Fruit fly (Drosophila melanogaster) whole organism, embryonic: ENCODE data around the gene CG9270.

Source experiments
- Atf-2 ChIP-seq: fragments of 200-800 bp; sonication (Bioruptor generic); optimal IDR thresholded peaks from 2 replicates; lab custom pipeline; 2016; ENCODE audit warnings: missing biosample characterization, missing genetic modification characterization
- CG10959 ChIP-seq: fragments of 200-800 bp; sonication (Bioruptor generic); IDR thresholded peaks from 2 replicates; pipeline ENCODE4 v1.3.6; 2022; ENCODE audit warnings: missing biosample characterization, missing genetic modification characterization
- CG11247 ChIP-seq: fragments of 200-800 bp; sonication (Bioruptor generic); IDR thresholded peaks from 2 replicates; pipeline ENCODE4 v1.3.6; 2022; ENCODE audit warnings: missing biosample characterization, missing genetic modification characterization
- CG11723 ChIP-seq: fragments of 200-800 bp; sonication (Bioruptor generic); optimal IDR thresholded peaks from 2 replicates; lab custom pipeline; 2017; ENCODE audit warnings: missing biosample characterization, mild to moderate bottlenecking, missing genetic modification characterization
- CG13296 ChIP-seq: fragments of 200-800 bp; sonication (Bioruptor generic); optimal IDR thresholded peaks from 3 replicates; lab custom pipeline; 2018; ENCODE audit warnings: missing biosample characterization, mild to moderate bottlenecking, missing genetic modification characterization
- CG14050 ChIP-seq: fragments of 200-800 bp; sonication (Bioruptor generic); IDR thresholded peaks from 3 replicates; pipeline ENCODE4 v1.3.6; 2022; ENCODE audit warnings: missing biosample characterization, missing genetic modification characterization
- CG14667 ChIP-seq: fragments of 200-800 bp; sonication (Bioruptor generic); IDR thresholded peaks from 2 replicates; pipeline ENCODE4 v1.3.6; 2022; ENCODE audit warnings: missing biosample characterization, missing genetic modification characterization
- CG16815 ChIP-seq: fragments of 200-800 bp; sonication (Bioruptor generic); optimal IDR thresholded peaks from 3 replicates; lab custom pipeline; 2017; ENCODE audit warnings: missing biosample characterization, mild to moderate bottlenecking, missing genetic modification characterization
- CG1792 ChIP-seq: fragments of 200-800 bp; sonication (Bioruptor generic); optimal IDR thresholded peaks from 2 replicates; lab custom pipeline; 2016; ENCODE audit warnings: missing biosample characterization, missing genetic modification characterization
- CG2678 ChIP-seq: fragments of 200-800 bp; sonication (Bioruptor generic); optimal IDR thresholded peaks from 3 replicates; lab custom pipeline; 2019; ENCODE audit warnings: missing biosample characterization, mild to moderate bottlenecking, missing genetic modification characterization, moderate library complexity
- CG2712 ChIP-seq: fragments of 200-800 bp; optimal IDR thresholded peaks from 3 replicates; lab custom pipeline; 2019; ENCODE audit warnings: missing biosample characterization, mild to moderate bottlenecking, missing genetic modification characterization, moderate library complexity
- CG30403 ChIP-seq: fragments of 200-800 bp; sonication (Bioruptor generic); optimal IDR thresholded peaks from 3 replicates; lab custom pipeline; 2016; ENCODE audit warnings: missing biosample characterization, missing genetic modification characterization
- CG3065 ChIP-seq: fragments of 200-800 bp; sonication (Bioruptor generic); optimal IDR thresholded peaks from 2 replicates; lab custom pipeline; 2016; ENCODE audit warnings: missing biosample characterization, missing genetic modification characterization
- CG31224 ChIP-seq: fragments of 200-800 bp; sonication (Bioruptor generic); IDR thresholded peaks from 2 replicates; pipeline ENCODE4 v1.3.6; 2022; ENCODE audit warnings: missing biosample characterization, missing genetic modification characterization
- CG31388 ChIP-seq: fragments of 200-800 bp; sonication (Bioruptor generic); optimal IDR thresholded peaks from 2 replicates; lab custom pipeline; 2016; ENCODE audit warnings: missing biosample characterization, missing genetic modification characterization
- CG33213 ChIP-seq: fragments of 200-800 bp; sonication (Bioruptor generic); optimal IDR thresholded peaks from 3 replicates; lab custom pipeline; 2016; ENCODE audit warnings: missing biosample characterization, missing genetic modification characterization
- CG3995 ChIP-seq: fragments of 200-800 bp; sonication (Bioruptor generic); optimal IDR thresholded peaks from 3 replicates; lab custom pipeline; 2016; ENCODE audit warnings: missing biosample characterization, missing genetic modification characterization
- CG7556 ChIP-seq: fragments of 200-800 bp; sonication (Bioruptor generic); optimal IDR thresholded peaks from 2 replicates; lab custom pipeline; 2017; ENCODE audit warnings: missing biosample characterization, mild to moderate bottlenecking, missing genetic modification characterization
- CG7786 ChIP-seq: fragments of 200-800 bp; sonication (Bioruptor generic); optimal IDR thresholded peaks from 2 replicates; lab custom pipeline; 2016; ENCODE audit warnings: missing biosample characterization, missing genetic modification characterization
- CG7928 ChIP-seq: fragments of 200-800 bp; sonication (Bioruptor generic); optimal IDR thresholded peaks from 2 replicates; lab custom pipeline; 2017; ENCODE audit warnings: missing biosample characterization, mild to moderate bottlenecking, missing genetic modification characterization
- CG8290 ChIP-seq, 3 experiments: fragments of 200-800 bp; sonication (Bioruptor generic); optimal IDR thresholded peaks; 2 replicates each; lab custom pipeline; 2016 to 2019; ENCODE audit warnings: missing biosample characterization in 3 of 3, missing genetic modification characterization in 3 of 3, mild to moderate bottlenecking in 2 of 3, moderate library complexity in 1 of 3
- CG9215 ChIP-seq: fragments of 200-800 bp; sonication (Bioruptor generic); IDR thresholded peaks from 2 replicates; pipeline ENCODE4 v1.3.6; 2022; ENCODE audit warnings: missing biosample characterization, missing genetic modification characterization
- CG9797 ChIP-seq: fragments of 200-800 bp; sonication (Bioruptor generic); optimal IDR thresholded peaks from 3 replicates; lab custom pipeline; 2018; ENCODE audit warnings: missing biosample characterization, mild to moderate bottlenecking, missing genetic modification characterization
- CG9817 ChIP-seq: fragments of 200-800 bp; sonication (Bioruptor generic); optimal IDR thresholded peaks from 2 replicates; lab custom pipeline; 2018; ENCODE audit warnings: missing biosample characterization, mild to moderate bottlenecking, missing genetic modification characterization, moderate library complexity
- CG9876 ChIP-seq: fragments of 200-800 bp; sonication (Bioruptor generic); optimal IDR thresholded peaks from 2 replicates; lab custom pipeline; 2016; ENCODE audit warnings: missing biosample characterization, missing genetic modification characterization
- Dad ChIP-seq: fragments of 200-800 bp; sonication (Bioruptor generic); optimal IDR thresholded peaks from 3 replicates; lab custom pipeline; 2016; ENCODE audit warnings: missing biosample characterization, missing genetic modification characterization
- Dll ChIP-seq: fragments of 200-800 bp; sonication (Bioruptor generic); IDR thresholded peaks from 4 replicates; pipeline ENCODE4 v1.3.6; 2022; ENCODE audit warnings: missing biosample characterization, missing genetic modification characterization; ENCODE audit not compliant: partially characterized antibody
- Drgx ChIP-seq: fragments of 200-800 bp; sonication (Bioruptor generic); IDR thresholded peaks from 2 replicates; pipeline ENCODE4 v1.3.6; 2022; ENCODE audit warnings: missing biosample characterization, missing genetic modification characterization
- Hmr ChIP-seq: fragments of 200-800 bp; sonication (Bioruptor generic); optimal IDR thresholded peaks from 3 replicates; lab custom pipeline; 2017; ENCODE audit warnings: mild to moderate bottlenecking, missing biosample characterization, missing genetic modification reagents, missing genetic modification characterization
- Hr51 ChIP-seq, 2 experiments: fragments of 200-800 bp; sonication (Bioruptor generic); optimal IDR thresholded peaks; 2 replicates in 1 of 2; 3 replicates in 1 of 2; lab custom pipeline; 2016 to 2018; ENCODE audit warnings: missing biosample characterization in 2 of 2, missing genetic modification characterization in 2 of 2, mild to moderate bottlenecking in 1 of 2, moderate library complexity in 1 of 2
- Optix ChIP-seq: fragments of 200-800 bp; sonication (Bioruptor generic); IDR thresholded peaks from 3 replicates; pipeline ENCODE4 v1.3.6; 2022; ENCODE audit warnings: missing biosample characterization, missing genetic modification characterization
- Sin3A ChIP-seq: fragments of >200 bp; optimal IDR thresholded peaks from 2 replicates; lab custom pipeline; 2018
- TFAM ChIP-seq: fragments of 200-800 bp; sonication (Bioruptor generic); optimal IDR thresholded peaks from 2 replicates; lab custom pipeline; 2017; ENCODE audit warnings: missing biosample characterization, missing genetic modification characterization, inconsistent platforms
- Xbp1 ChIP-seq: fragments of 200-800 bp; sonication (Bioruptor generic); optimal IDR thresholded peaks from 3 replicates; lab custom pipeline; 2016; ENCODE audit warnings: missing biosample characterization, mild to moderate bottlenecking, missing genetic modification characterization
- bsh ChIP-seq, 2 experiments: fragments of 200-800 bp; sonication (Bioruptor generic); optimal IDR thresholded peaks; 2 replicates each; lab custom pipeline; 2017 to 2018; ENCODE audit warnings: mild to moderate bottlenecking in 2 of 2, missing biosample characterization in 2 of 2, missing genetic modification characterization in 2 of 2, moderate library complexity in 1 of 2
- dmrt11E ChIP-seq: fragments of 200-800 bp; sonication (Bioruptor generic); optimal IDR thresholded peaks from 3 replicates; lab custom pipeline; 2018; ENCODE audit warnings: missing biosample characterization, mild to moderate bottlenecking, missing genetic modification characterization, moderate library complexity
- dmrt99B ChIP-seq: fragments of 200-800 bp; sonication (Bioruptor generic); optimal IDR thresholded peaks from 2 replicates; lab custom pipeline; 2018; ENCODE audit warnings: missing biosample characterization, mild to moderate bottlenecking, missing genetic modification characterization, moderate library complexity
- dysf ChIP-seq: fragments of 200-800 bp; sonication (Bioruptor generic); IDR thresholded peaks from 3 replicates; pipeline ENCODE4 v1.3.6; 2022; ENCODE audit warnings: missing biosample characterization, missing genetic modification characterization
- esg ChIP-seq: fragments of 200-800 bp; sonication (Bioruptor generic); conservative IDR thresholded peaks from 2 replicates; pipeline ENCODE4 v1.3.6; 2022; ENCODE audit warnings: missing biosample characterization, missing genetic modification characterization
- fru ChIP-seq: fragments of >200 bp; optimal IDR thresholded peaks from 2 replicates; lab custom pipeline; 2017
- nau ChIP-seq: fragments of 200-800 bp; sonication (Bioruptor generic); optimal IDR thresholded peaks from 3 replicates; lab custom pipeline; 2017; ENCODE audit warnings: missing biosample characterization, mild to moderate bottlenecking, missing genetic modification characterization, missing genetic modification reagents
- sc ChIP-seq, 3 experiments: fragments of >200 bp in 2 of 3; fragments of 200-800 bp in 1 of 3; sonication (Bioruptor generic) in 1 of 3; optimal IDR thresholded peaks; 2 replicates in 2 of 3; 3 replicates in 1 of 3; lab custom pipeline; 2017; ENCODE audit warnings: mild to moderate bottlenecking in 1 of 3, missing biosample characterization in 1 of 3, missing genetic modification characterization in 1 of 3, missing genetic modification reagents in 1 of 3
- shn ChIP-seq: fragments of 200-800 bp; sonication (Bioruptor generic); optimal IDR thresholded peaks from 3 replicates; lab custom pipeline; 2016; ENCODE audit warnings: missing biosample characterization, missing genetic modification characterization
- sna ChIP-seq: fragments of 200-800 bp; sonication (Bioruptor generic); IDR thresholded peaks from 2 replicates; pipeline ENCODE4 v1.3.6; 2022; ENCODE audit warnings: missing biosample characterization, missing genetic modification characterization; ENCODE audit not compliant: partially characterized antibody
- tio ChIP-seq: fragments of 200-800 bp; sonication (Bioruptor generic); optimal IDR thresholded peaks from 2 replicates; lab custom pipeline; 2017; ENCODE audit warnings: missing biosample characterization, missing genetic modification characterization, inconsistent platforms
- trh ChIP-seq: fragments of 200-800 bp; sonication (Bioruptor generic); optimal IDR thresholded peaks from 2 replicates; lab custom pipeline; 2016; ENCODE audit warnings: missing biosample characterization, missing genetic modification characterization
- vfl ChIP-seq: fragments of 200-800 bp; sonication (Bioruptor generic); optimal IDR thresholded peaks from 2 replicates; lab custom pipeline; 2016; ENCODE audit warnings: missing biosample characterization, missing genetic modification characterization
- wor ChIP-seq: fragments of 200-800 bp; sonication (Bioruptor generic); IDR thresholded peaks from 2 replicates; pipeline ENCODE4 v1.3.6; 2022; ENCODE audit warnings: missing biosample characterization, missing genetic modification characterization
- zen ChIP-seq: fragments of 200-800 bp; sonication (Bioruptor generic); optimal IDR thresholded peaks from 3 replicates; lab custom pipeline; 2018; ENCODE audit warnings: missing biosample characterization, mild to moderate bottlenecking, missing genetic modification characterization, moderate library complexity

The CG9270 gene

DNA sequence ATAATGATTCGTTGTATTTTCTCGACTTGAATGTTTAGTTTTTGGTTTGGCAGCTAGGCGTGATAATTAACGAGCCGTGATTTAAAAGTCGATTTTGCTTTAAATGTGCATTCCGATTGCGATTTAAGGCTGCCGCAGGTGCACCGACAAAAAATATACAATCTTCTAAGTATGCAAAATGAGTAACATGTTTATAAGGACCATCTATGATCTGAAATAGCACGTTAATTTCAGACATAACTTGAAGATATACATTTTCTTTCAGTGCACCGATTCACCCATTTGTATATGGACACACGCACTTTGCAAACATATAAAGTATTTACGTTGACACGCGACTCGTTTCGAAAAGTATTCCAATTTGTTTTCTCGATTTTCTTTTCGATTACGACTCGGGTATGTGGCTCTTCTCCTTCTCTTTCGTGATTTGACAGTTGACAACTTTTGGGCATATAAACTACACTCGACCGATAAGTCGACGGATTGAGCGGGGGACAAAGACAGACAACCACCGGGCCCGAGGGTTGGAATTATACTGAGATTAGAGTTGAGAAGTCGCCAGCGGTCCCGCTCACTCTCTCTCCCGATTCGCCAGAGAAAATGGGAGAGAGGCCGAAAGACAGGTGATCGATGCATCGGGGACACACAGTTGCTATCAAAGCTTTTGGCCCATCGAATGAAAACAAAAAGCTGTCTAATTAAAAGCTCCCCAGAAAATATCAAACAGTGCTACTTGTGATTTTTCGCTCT is 43.9 kb downstream of the CG9270 start (continued):
- peak; percentile 11 for TF ChIP-seq nau (GFP tag; lab: Kevin White, UChicago)
- TF ChIP-seq tio (GFP tag; lab: Kevin White, UChicago), result peak; percentile 41
- no peak for TF ChIP-seq vfl (GFP tag; lab: Kevin White, UChicago)
- peak; percentile 26 for TF ChIP-seq Xbp1
- no peak for TF ChIP-seq Sin3A (lab: Kevin White, UChicago)
- peak in 1 of 2 experiments; percentile 47 for TF ChIP-seq bsh (GFP tag; optimal IDR thresholded peaks at IDR 0.05; lab: Kevin White, UChicago)
- no peak for TF ChIP-seq dysf (GFP tag; lab: Robert Waterston, UW)
- no peak for TF ChIP-seq CG31388 (GFP tag; lab: Kevin White, UChicago)
- no peak for TF ChIP-seq CG14667 (GFP tag; lab: Robert Waterston, UW)
- no peak for TF ChIP-seq CG8290 (GFP tag; optimal IDR thresholded peaks at IDR 0.05; lab: Kevin White, UChicago)
- TF ChIP-seq CG8290 (tag; optimal IDR thresholded peaks at IDR 0.05; lab: Kevin White, UChicago), result peak in 1 of 2 experiments; percentile 11
- TF ChIP-seq CG14050 (GFP tag; lab: Robert Waterston, UW), result no peak
- no peak for TF ChIP-seq CG11723 (GFP tag; lab: Kevin White, UChicago)
- TF ChIP-seq CG9215 (GFP tag; lab: Robert Waterston, UW), result no peak
- TF ChIP-seq Drgx, result peak; percentile 48; the same call in 1 of the 2 replicates
- no peak for TF ChIP-seq sc (optimal IDR thresholded peaks at IDR 0.05; lab: Kevin White, UChicago)
- TF ChIP-seq sc (GFP tag; optimal IDR thresholded peaks at IDR 0.05; lab: Kevin White, UChicago), result peak; percentile 16
- TF ChIP-seq CG9876 (GFP tag; lab: Kevin White, UChicago), result no peak
- TF ChIP-seq Hr51 (GFP tag; optimal IDR thresholded peaks at IDR 0.05; lab: Kevin White, UChicago), result peak in 1 of 2 experiments; percentile 50
- TF ChIP-seq shn, result peak; percentile 42
- TF ChIP-seq dmrt11E (tag; lab: Kevin White, UChicago), result peak; percentile 30
- TF ChIP-seq CG11247, result no peak
- TF ChIP-seq CG3065, result no peak
- TF ChIP-seq CG2712 (tag; lab: Kevin White, UChicago), result peak; percentile 19
- no peak for TF ChIP-seq fru (lab: Kevin White, UChicago)
- TF ChIP-seq Dad (GFP tag; lab: Kevin White, UChicago), result peak; percentile 36
- TF ChIP-seq CG7786 (GFP tag; lab: Kevin White, UChicago), result peak; percentile 34
- peak; percentile 65 for TF ChIP-seq dmrt99B (tag; lab: Kevin White, UChicago)
- peak; percentile 10 for TF ChIP-seq CG33213
- TF ChIP-seq CG9817 (tag; lab: Kevin White, UChicago), result no peak
- no peak for TF ChIP-seq CG7928
- no peak for TF ChIP-seq CG3995 (GFP tag; lab: Kevin White, UChicago)
- TF ChIP-seq CG30403 (GFP tag; lab: Kevin White, UChicago), result peak; percentile 48
- no peak for TF ChIP-seq CG9797
- peak; percentile 0 for TF ChIP-seq Hmr (GFP tag; lab: Kevin White, UChicago)
- 0 out of 2 replicates have a peak, but pooled peaks have one; percentile 11 for TF ChIP-seq CG31224 (GFP tag; lab: Robert Waterston, UW)
- no peak for TF ChIP-seq TFAM (GFP tag; lab: Kevin White, UChicago)
- TF ChIP-seq trh, result peak; percentile 27
- TF ChIP-seq Dll (GFP tag; lab: Robert Waterston, UW), result 0 out of 4 replicates have a peak, but pooled peaks have one; percentile 22
- no peak for TF ChIP-seq CG16815 (GFP tag; lab: Kevin White, UChicago)
- TF ChIP-seq CG13296, result no peak
- peak; percentile 37 for TF ChIP-seq CG2678 (tag; lab: Kevin White, UChicago)
- TF ChIP-seq CG7556 (GFP tag; lab: Kevin White, UChicago), result peak; percentile 23
- TF ChIP-seq zen (tag; lab: Kevin White, UChicago), result no peak
- TF ChIP-seq sna (GFP tag; lab: Robert Waterston, UW), result peak; percentile 69; the same call in 1 of the 2 replicates
- peak; percentile 6 for TF ChIP-seq CG1792 (GFP tag; lab: Kevin White, UChicago)
- TF ChIP-seq Atf-2 (GFP tag; lab: Kevin White, UChicago), result no peak
- no peak for TF ChIP-seq esg (GFP tag; lab: Robert Waterston, UW)
- TF ChIP-seq Optix (GFP tag; lab: Robert Waterston, UW), result no peak
- TF ChIP-seq CG10959 (GFP tag; lab: Robert Waterston, UW), result no peak
- TF ChIP-seq wor (GFP tag; lab: Robert Waterston, UW), result no peak
